Fruit fly (Drosophila melanogaster) whole organism, embryonic: Measurements from ENCODE around the gene CG18662.

Experiments used
- BEAF-32 ChIP-seq: fragments of 200-800 bp; sonication (Bioruptor generic); optimal IDR thresholded peaks from 3 replicates; lab custom pipeline; 2017; ENCODE audit warnings: missing biosample characterization, missing genetic modification characterization, mild to moderate bottlenecking, moderate library complexity, missing genetic modification reagents
- CG10147 ChIP-seq: fragments of 200-800 bp; sonication (Bioruptor generic); optimal IDR thresholded peaks from 2 replicates; lab custom pipeline; 2019; ENCODE audit warnings: missing biosample characterization, mild to moderate bottlenecking, missing genetic modification characterization, moderate library complexity
- CG10321 ChIP-seq: fragments of 200-800 bp; sonication (Bioruptor generic); IDR thresholded peaks from 2 replicates; pipeline ENCODE4 v1.3.6; 2022; ENCODE audit warnings: missing biosample characterization, missing genetic modification characterization
- CG11398 ChIP-seq: fragments of 200-800 bp; sonication (Bioruptor generic); optimal IDR thresholded peaks from 2 replicates; lab custom pipeline; 2016; ENCODE audit warnings: missing biosample characterization, missing genetic modification characterization
- CG12769 ChIP-seq: fragments of 200-800 bp; sonication (Bioruptor generic); optimal IDR thresholded peaks from 2 replicates; lab custom pipeline; 2019; ENCODE audit warnings: missing biosample characterization, mild to moderate bottlenecking, missing genetic modification characterization, moderate library complexity
- CG13624 ChIP-seq: fragments of 200-800 bp; sonication (Bioruptor generic); optimal IDR thresholded peaks from 2 replicates; lab custom pipeline; 2016; ENCODE audit warnings: missing biosample characterization, missing genetic modification characterization
- CG14050 ChIP-seq: fragments of 200-800 bp; sonication (Bioruptor generic); IDR thresholded peaks from 3 replicates; pipeline ENCODE4 v1.3.6; 2022; ENCODE audit warnings: missing biosample characterization, missing genetic modification characterization
- CG16863 ChIP-seq: fragments of 200-800 bp; sonication (Bioruptor generic); optimal IDR thresholded peaks from 3 replicates; lab custom pipeline; 2016; ENCODE audit warnings: missing biosample characterization, missing genetic modification characterization
- CG17186 ChIP-seq: fragments of 200-800 bp; sonication (Bioruptor generic); optimal IDR thresholded peaks from 3 replicates; lab custom pipeline; 2017; ENCODE audit warnings: missing biosample characterization, missing genetic modification reagents, missing genetic modification characterization
- CG17568 ChIP-seq: fragments of 200-800 bp; sonication (Bioruptor generic); optimal IDR thresholded peaks from 2 replicates; lab custom pipeline; 2018; ENCODE audit warnings: missing biosample characterization, mild to moderate bottlenecking, missing genetic modification characterization, moderate library complexity
- CG1792 ChIP-seq: fragments of 200-800 bp; sonication (Bioruptor generic); optimal IDR thresholded peaks from 2 replicates; lab custom pipeline; 2016; ENCODE audit warnings: missing biosample characterization, missing genetic modification characterization
- CG18476 ChIP-seq: fragments of 200-800 bp; sonication (Bioruptor generic); optimal IDR thresholded peaks from 2 replicates; lab custom pipeline; 2016; ENCODE audit warnings: missing biosample characterization, mild to moderate bottlenecking, missing genetic modification characterization
- CG31365 ChIP-seq: fragments of 200-800 bp; sonication (Bioruptor generic); optimal IDR thresholded peaks from 2 replicates; lab custom pipeline; 2018; ENCODE audit warnings: missing biosample characterization, mild to moderate bottlenecking, missing genetic modification characterization
- CG32532 ChIP-seq: fragments of 200-800 bp; sonication (Bioruptor generic); IDR thresholded peaks from 2 replicates; pipeline ENCODE4 v1.3.6; 2022; ENCODE audit warnings: missing biosample characterization, missing genetic modification characterization
- CG4404 ChIP-seq: fragments of 200-800 bp; sonication (Bioruptor generic); IDR thresholded peaks from 2 replicates; pipeline ENCODE4 v1.3.6; 2022; ENCODE audit warnings: missing biosample characterization, missing genetic modification characterization
- CG5180 ChIP-seq: fragments of 200-800 bp; sonication (Bioruptor generic); optimal IDR thresholded peaks from 3 replicates; lab custom pipeline; 2017; ENCODE audit warnings: missing biosample characterization, missing genetic modification characterization, mild to moderate bottlenecking, moderate library complexity, missing genetic modification reagents
- CG6791 ChIP-seq: fragments of 200-800 bp; sonication (Bioruptor generic); IDR thresholded peaks from 3 replicates; pipeline ENCODE4 v1.3.6; 2022; ENCODE audit warnings: missing biosample characterization, missing genetic modification characterization; ENCODE audit not compliant: partially characterized antibody
- CG7963 ChIP-seq: fragments of 200-800 bp; sonication (Bioruptor generic); IDR thresholded peaks from 3 replicates; pipeline ENCODE4 v1.3.6; 2022; ENCODE audit warnings: missing biosample characterization, missing genetic modification characterization; ENCODE audit not compliant: partially characterized antibody
- CG8089 ChIP-seq: fragments of 200-800 bp; sonication (Bioruptor generic); optimal IDR thresholded peaks from 3 replicates; lab custom pipeline; 2016; ENCODE audit warnings: missing biosample characterization, missing genetic modification characterization
- Deaf1 ChIP-seq: fragments of 200-800 bp; optimal IDR thresholded peaks from 3 replicates; lab custom pipeline; 2019; ENCODE audit warnings: missing biosample characterization, mild to moderate bottlenecking, missing genetic modification characterization, moderate library complexity
- Dip3 ChIP-seq: fragments of 200-800 bp; sonication (Bioruptor generic); optimal IDR thresholded peaks from 3 replicates; lab custom pipeline; 2016; ENCODE audit warnings: missing biosample characterization, missing genetic modification characterization
- Elba2 ChIP-seq: fragments of 200-800 bp; sonication (Bioruptor generic); optimal IDR thresholded peaks from 3 replicates; lab custom pipeline; 2016; ENCODE audit warnings: missing biosample characterization, missing genetic modification characterization
- HLH3B ChIP-seq: fragments of 200-800 bp; sonication (Bioruptor generic); IDR thresholded peaks from 2 replicates; pipeline ENCODE4 v1.3.6; 2022; ENCODE audit warnings: missing biosample characterization, missing genetic modification characterization
- MBD-R2 ChIP-seq: fragments of 200-800 bp; sonication (Bioruptor generic); IDR thresholded peaks from 2 replicates; pipeline ENCODE4 v1.3.6; 2022; ENCODE audit warnings: missing biosample characterization, missing genetic modification characterization
- Myb ChIP-seq: fragments of 200-800 bp; sonication (Bioruptor generic); optimal IDR thresholded peaks from 2 replicates; lab custom pipeline; 2016; ENCODE audit warnings: missing biosample characterization, missing genetic modification characterization
- NC2α ChIP-seq: fragments of 200-800 bp; sonication (Bioruptor generic); optimal IDR thresholded peaks from 2 replicates; lab custom pipeline; 2016; ENCODE audit warnings: missing biosample characterization, missing genetic modification characterization
- NC2β ChIP-seq: fragments of 200-800 bp; sonication (Bioruptor generic); optimal IDR thresholded peaks from 2 replicates; lab custom pipeline; 2016; ENCODE audit warnings: missing biosample characterization, missing genetic modification characterization
- Nf-YA ChIP-seq: fragments of 200-800 bp; sonication (Bioruptor generic); IDR thresholded peaks from 2 replicates; pipeline ENCODE4 v1.3.6; 2022; ENCODE audit warnings: missing biosample characterization, missing genetic modification characterization
- Oli ChIP-seq: fragments of 200-800 bp; sonication (Bioruptor generic); optimal IDR thresholded peaks from 2 replicates; lab custom pipeline; 2018; ENCODE audit warnings: missing biosample characterization, mild to moderate bottlenecking, missing genetic modification characterization, moderate library complexity
- PHDP ChIP-seq: fragments of 200-800 bp; sonication (Bioruptor generic); optimal IDR thresholded peaks from 3 replicates; lab custom pipeline; 2018; ENCODE audit warnings: missing biosample characterization, mild to moderate bottlenecking, missing genetic modification characterization, moderate library complexity
- Poxn ChIP-seq: fragments of 200-800 bp; sonication (Bioruptor generic); IDR thresholded peaks from 2 replicates; pipeline ENCODE4 v1.3.6; 2022; ENCODE audit warnings: missing biosample characterization, missing genetic modification characterization
- Spps ChIP-seq: fragments of 200-800 bp; sonication (Bioruptor generic); optimal IDR thresholded peaks from 2 replicates; lab custom pipeline; 2018; ENCODE audit warnings: missing biosample characterization, mild to moderate bottlenecking, missing genetic modification characterization
- bab2 ChIP-seq: fragments of 200-800 bp; sonication (Bioruptor generic); optimal IDR thresholded peaks from 2 replicates; lab custom pipeline; 2016; ENCODE audit warnings: missing biosample characterization, missing genetic modification characterization
- bigmax ChIP-seq: fragments of 200-800 bp; sonication (Bioruptor generic); optimal IDR thresholded peaks from 2 replicates; lab custom pipeline; 2018; ENCODE audit warnings: missing biosample characterization, mild to moderate bottlenecking, missing genetic modification characterization
- chif ChIP-seq, 2 experiments: fragments of 200-800 bp; sonication (Bioruptor generic); optimal IDR thresholded peaks; 3 replicates each; lab custom pipeline; 2016; ENCODE audit warnings: missing biosample characterization in 2 of 2, missing genetic modification characterization in 2 of 2
- chn ChIP-seq: fragments of 200-800 bp; sonication (Bioruptor generic); optimal IDR thresholded peaks from 2 replicates; lab custom pipeline; 2016; ENCODE audit warnings: missing biosample characterization, missing genetic modification characterization
- danr ChIP-seq: fragments of 200-800 bp; sonication (Bioruptor generic); IDR thresholded peaks from 2 replicates; pipeline ENCODE4 v1.3.6; 2022; ENCODE audit warnings: missing biosample characterization, missing genetic modification characterization
- esg ChIP-seq: fragments of 200-800 bp; sonication (Bioruptor generic); conservative IDR thresholded peaks from 2 replicates; pipeline ENCODE4 v1.3.6; 2022; ENCODE audit warnings: missing biosample characterization, missing genetic modification characterization
- gro ChIP-seq: fragments of 200-800 bp; sonication (Bioruptor generic); optimal IDR thresholded peaks from 2 replicates; lab custom pipeline; 2016; ENCODE audit warnings: missing biosample characterization, missing genetic modification characterization
- her ChIP-seq: fragments of 200-800 bp; sonication (Bioruptor generic); optimal IDR thresholded peaks from 2 replicates; lab custom pipeline; 2016; ENCODE audit warnings: missing biosample characterization, missing genetic modification characterization
- kah ChIP-seq: fragments of 200-800 bp; sonication (Bioruptor generic); optimal IDR thresholded peaks from 2 replicates; lab custom pipeline; 2018; ENCODE audit warnings: missing biosample characterization, mild to moderate bottlenecking, missing genetic modification characterization
- lov ChIP-seq, 2 experiments: fragments of 200-800 bp in 1 of 2; fragments of >200 bp in 1 of 2; sonication (Bioruptor generic) in 1 of 2; IDR thresholded peaks in 1 of 2; optimal IDR thresholded peaks in 1 of 2; 2 replicates in 1 of 2; 3 replicates in 1 of 2; pipeline versions ENCODE4 v1.3.6 to Lab custom; 2017 to 2022; ENCODE audit warnings: missing biosample characterization in 1 of 2, missing genetic modification characterization in 1 of 2
- mam ChIP-seq: fragments of 200-800 bp; sonication (Bioruptor generic); optimal IDR thresholded peaks from 3 replicates; lab custom pipeline; 2016; ENCODE audit warnings: missing biosample characterization, missing genetic modification characterization
- pnt ChIP-seq: fragments of 200-800 bp; sonication (Bioruptor generic); optimal IDR thresholded peaks from 3 replicates; lab custom pipeline; 2016; ENCODE audit warnings: missing biosample characterization, missing genetic modification characterization
- run ChIP-seq: fragments of 200-800 bp; sonication (Bioruptor generic); optimal IDR thresholded peaks from 3 replicates; lab custom pipeline; 2018; ENCODE audit warnings: missing biosample characterization, mild to moderate bottlenecking, missing genetic modification characterization
- shn ChIP-seq: fragments of 200-800 bp; sonication (Bioruptor generic); optimal IDR thresholded peaks from 3 replicates; lab custom pipeline; 2016; ENCODE audit warnings: missing biosample characterization, missing genetic modification characterization
- sob ChIP-seq: fragments of 200-800 bp; sonication (Bioruptor generic); IDR thresholded peaks from 2 replicates; pipeline ENCODE4 v1.3.6; 2022; ENCODE audit warnings: missing biosample characterization, missing genetic modification characterization
- ttk ChIP-seq: fragments of 200-800 bp; sonication (Bioruptor generic); IDR thresholded peaks from 2 replicates; pipeline ENCODE4 v2.1.2; 2022; ENCODE audit warnings: missing biosample characterization, missing genetic modification characterization
- vnd ChIP-seq: fragments of 200-800 bp; sonication (Bioruptor generic); IDR thresholded peaks from 3 replicates; pipeline ENCODE4 v1.3.6; 2022; ENCODE audit warnings: missing biosample characterization, missing genetic modification characterization; ENCODE audit not compliant: partially characterized antibody
- wor ChIP-seq: fragments of 200-800 bp; sonication (Bioruptor generic); IDR thresholded peaks from 2 replicates; pipeline ENCODE4 v1.3.6; 2022; ENCODE audit warnings: missing biosample characterization, missing genetic modification characterization
- zfh2 ChIP-seq: fragments of 200-800 bp; sonication (Bioruptor generic); optimal IDR thresholded peaks from 2 replicates; lab custom pipeline; 2016; ENCODE audit warnings: missing biosample characterization, missing genetic modification characterization

The CG18662 gene

DNA sequence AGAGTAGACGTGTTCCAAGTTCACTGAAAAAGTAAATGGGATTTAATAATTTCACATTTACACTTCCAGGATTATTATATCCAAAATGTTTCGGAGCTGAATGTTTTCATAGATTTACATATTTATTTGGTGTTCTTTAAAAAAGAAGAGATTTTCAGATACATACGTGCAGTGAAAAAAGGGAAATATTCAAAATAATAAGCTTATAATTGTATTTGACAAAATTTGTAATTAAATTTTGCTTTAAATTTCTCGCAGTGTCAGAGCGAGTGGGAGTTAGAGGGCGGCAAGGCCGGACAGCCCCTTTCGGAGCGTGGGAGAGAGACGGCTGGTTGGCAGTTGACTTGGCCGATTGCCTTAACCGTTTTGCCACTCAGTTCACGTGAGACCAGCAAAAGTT is 43.5 kb upstream of the CG18662 start, which contains the start of gene Tsp29Fb (continued):
- TF ChIP-seq gro (peak; percentile 10), CG31365 (tag; lab: Kevin White, UChicago) (no peak), shn (peak; percentile 48), Elba2 (GFP tag; lab: Kevin White, UChicago) (no peak), her (peak; percentile 39), CG17568 (GFP tag; lab: Kevin White, UChicago) (peak; percentile 38), chif (GFP tag; optimal IDR thresholded peaks at IDR 0.05; lab: Kevin White, UChicago) (peak; percentile 46 to 47), ttk (GFP tag; lab: Robert Waterston, UW) (peak; percentile 51), Poxn (GFP tag; lab: Robert Waterston, UW) (no peak), CG11398 (GFP tag; lab: Kevin White, UChicago) (no peak), Nf-YA (GFP tag; lab: Robert Waterston, UW) (peak; percentile 45; the same call in 1 of the 2 replicates), CG1792 (GFP tag; lab: Kevin White, UChicago) (peak; percentile 16), run (tag; lab: Kevin White, UChicago) (peak; percentile 52), CG17186 (no peak), CG12769 (tag; lab: Kevin White, UChicago) (peak; percentile 66), kah (peak; percentile 46), Myb (GFP tag; lab: Kevin White, UChicago) (peak; percentile 37), CG14050 (GFP tag; lab: Robert Waterston, UW) (peak; percentile 44; the same call in 1 of the 3 replicates), vnd (GFP tag; lab: Robert Waterston, UW) (no peak), CG10147 (GFP tag; lab: Kevin White, UChicago) (peak; percentile 71), Deaf1 (peak; percentile 61), Oli (tag; lab: Kevin White, UChicago) (peak; percentile 84), CG10321 (peak; percentile 49; the same call in 1 of the 2 replicates), NC2α (GFP tag; lab: Kevin White, UChicago) (no peak), Dip3 (GFP tag; lab: Kevin White, UChicago) (peak; percentile 65), lov (optimal IDR thresholded peaks at IDR 0.05; lab: Kevin White, UChicago) (no peak), lov (GFP tag; IDR thresholded peaks at IDR 0.05; lab: Robert Waterston, UW) (no peak), CG5180 (peak; percentile 60), CG16863 (GFP tag; lab: Kevin White, UChicago) (peak; percentile 31), CG4404 (GFP tag; lab: Robert Waterston, UW) (peak; percentile 23; the same call in 1 of the 2 replicates), chn (GFP tag; lab: Kevin White, UChicago) (peak; percentile 20), esg (peak; percentile 70), sob (GFP tag; lab: Robert Waterston, UW) (peak; percentile 79), CG13624 (GFP tag; lab: Kevin White, UChicago) (peak; percentile 71), bigmax (GFP tag; lab: Kevin White, UChicago) (no peak), Spps (tag; lab: Kevin White, UChicago) (no peak), CG8089 (GFP tag; lab: Kevin White, UChicago) (peak; percentile 4), bab2 (GFP tag; lab: Kevin White, UChicago) (peak; percentile 65), pnt (GFP tag; lab: Kevin White, UChicago) (peak; percentile 28), PHDP (tag; lab: Kevin White, UChicago) (peak; percentile 79), HLH3B (GFP tag; lab: Robert Waterston, UW) (peak; percentile 66; the same call in 1 of the 2 replicates), CG18476 (GFP tag; lab: Kevin White, UChicago) (peak; percentile 55), danr (no peak), CG32532 (GFP tag; lab: Robert Waterston, UW) (peak; percentile 76), wor (GFP tag; lab: Robert Waterston, UW) (peak; percentile 60; the same call in 1 of the 2 replicates), zfh2 (peak; percentile 61), CG6791 (GFP tag; lab: Robert Waterston, UW) (no peak), CG7963 (GFP tag; lab: Robert Waterston, UW) (no peak), NC2β (peak; percentile 45), MBD-R2 (GFP tag; lab: Robert Waterston, UW) (0 out of 2 replicates have a peak, but pooled peaks have one; percentile 31), mam (peak; percentile 61), BEAF-32 (GFP tag; lab: Kevin White, UChicago) (no peak)
